Worm (Caenorhabditis elegans): ENCODE results near the gene C29F7.3.
A peak's percentile ranks its signal among the peaks of the same experiment; 100 is the strongest.

Gene C29F7.3

ce11 chrX:13419884-13420339, at the start of gene C29F7.3 (continued):
- TF ChIP-seq mdt-29 (GFP tag; IDR thresholded peaks at IDR 0.05) (no peak), daf-12 (tag; optimal IDR thresholded peaks at IDR 0.05) (no peak), mdl-1 (tag; optimal IDR thresholded peaks at IDR 0.05) (no peak), ZK546.5 (tag; optimal IDR thresholded peaks at IDR 0.05) (no peak), nhr-76 (tag; optimal IDR thresholded peaks at IDR 0.05) (no peak), ceh-20 (GFP tag; IDR thresholded peaks at IDR 0.05) (peak; percentile 95), skn-1 (tag; optimal IDR thresholded peaks at IDR 0.05) (no peak), lin-29 (GFP tag; IDR thresholded peaks at IDR 0.05) (no peak), dve-1 (tag; optimal IDR thresholded peaks at IDR 0.05; ENCODE audit: insufficient read depth) (peak; percentile 50), set-16 (GFP tag; IDR thresholded peaks at IDR 0.05) (no peak), madf-9 (GFP tag; conservative IDR thresholded peaks at IDR 0.05) (no peak), madf-5 (GFP tag; IDR thresholded peaks at IDR 0.05) (no peak), lim-7 (GFP tag; IDR thresholded peaks at IDR 0.05) (no peak), unc-130 (GFP tag; optimal IDR thresholded peaks at IDR 0.05) (no peak), arid-1 (GFP tag; conservative IDR thresholded peaks at IDR 0.05) (no peak), rbr-2 (tag; optimal IDR thresholded peaks at IDR 0.05) (no peak), dmd-9 (GFP tag; IDR thresholded peaks at IDR 0.05) (no peak), fkh-10 (GFP tag; optimal IDR thresholded peaks at IDR 0.05) (no peak), zfp-3 (GFP tag; conservative IDR thresholded peaks at IDR 0.05) (no peak), hlh-11 (tag; optimal IDR thresholded peaks at IDR 0.05) (peak; percentile 56), pqm-1 (tag; optimal IDR thresholded peaks at IDR 0.05) (no peak), daf-19 (GFP tag; conservative IDR thresholded peaks at IDR 0.05) (no peak), hmg-1.1 (GFP tag; IDR thresholded peaks at IDR 0.05) (peak; percentile 68), lin-39 (tag; optimal IDR thresholded peaks at IDR 0.05) (no peak), Y48G9A.11 (GFP tag; IDR thresholded peaks at IDR 0.05) (no peak), gei-8 (GFP tag; optimal IDR thresholded peaks at IDR 0.05) (peak; percentile 9), nhr-111 (GFP tag; optimal IDR thresholded peaks at IDR 0.05) (no peak), ceh-44 (GFP tag; IDR thresholded peaks at IDR 0.05) (no peak), ceh-28 (tag; optimal IDR thresholded peaks at IDR 0.05) (no peak), T20F7.1 (GFP tag; optimal IDR thresholded peaks at IDR 0.05) (peak; percentile 67), daf-16 (GFP tag; optimal IDR thresholded peaks at IDR 0.05) (peak in 1 of 2 experiments; percentile 20), daf-16 (tag; optimal IDR thresholded peaks at IDR 0.05) (peak; percentile 3), ceh-32 (tag; optimal IDR thresholded peaks at IDR 0.05; ENCODE audit: poor library complexity) (no peak), F44E2.7 (GFP tag; IDR thresholded peaks at IDR 0.05) (no peak), lir-3 (tag; optimal IDR thresholded peaks at IDR 0.05) (no peak), pha-4 (GFP tag; IDR thresholded peaks at IDR 0.05) (no peak), pha-4 (tag; optimal IDR thresholded peaks at IDR 0.05) (no peak), ceh-82 (tag; optimal IDR thresholded peaks at IDR 0.05) (no peak), vab-7 (GFP tag; IDR thresholded peaks at IDR 0.05) (no peak), ztf-11 (tag; optimal IDR thresholded peaks at IDR 0.05) (no peak), dmd-6 (GFP tag; IDR thresholded peaks at IDR 0.05) (peak; percentile 97), duxl-1 (tag; optimal IDR thresholded peaks at IDR 0.05; ENCODE audit: poor library complexity) (no peak), hlh-30 (tag; optimal IDR thresholded peaks at IDR 0.05; ENCODE audit: insufficient read depth) (peak; percentile 50), zfp-2 (tag; optimal IDR thresholded peaks at IDR 0.05) (no peak), nhr-77 (tag; optimal IDR thresholded peaks at IDR 0.05) (no peak), lsy-2 (tag; optimal IDR thresholded peaks at IDR 0.05) (no peak), nhr-11 (tag; optimal IDR thresholded peaks at IDR 0.05) (no peak), jun-1 (tag; optimal IDR thresholded peaks at IDR 0.05) (no peak), mep-1 (tag; optimal IDR thresholded peaks at IDR 0.05) (peak; percentile 9), snpc-4 (tag; optimal IDR thresholded peaks at IDR 0.05) (no peak), cey-2 (tag; optimal IDR thresholded peaks at IDR 0.05; ENCODE audit: borderline replicate concordance, insufficient read depth) (no peak)

Measured in whole organism, L4 larva.